Fruit fly (Drosophila melanogaster) whole organism, wandering third instar larva: ENCODE measurements around the gene slmo.

Source experiments
- Abd-B ChIP-seq: fragments of >200 bp; optimal IDR thresholded peaks from 2 replicates; lab custom pipeline; 2017; ENCODE audit warnings: missing biosample characterization, missing genetic modification characterization
- CG32264 ChIP-seq: fragments of 200-800 bp; sonication (Bioruptor generic); optimal IDR thresholded peaks from 2 replicates; lab custom pipeline; 2016; ENCODE audit warnings: missing biosample characterization, missing genetic modification characterization
- CG9705 ChIP-seq: fragments of 200-800 bp; sonication (Bioruptor generic); optimal IDR thresholded peaks from 2 replicates; lab custom pipeline; 2018; ENCODE audit warnings: missing biosample characterization, mild to moderate bottlenecking, missing genetic modification characterization
- CrebA ChIP-seq: fragments of 200-800 bp; sonication (Bioruptor generic); optimal IDR thresholded peaks from 2 replicates; lab custom pipeline; 2016; ENCODE audit warnings: missing biosample characterization, mild to moderate bottlenecking, missing genetic modification characterization, borderline replicate concordance
- Dfd ChIP-seq: fragments of >200 bp; optimal IDR thresholded peaks from 2 replicates; lab custom pipeline; 2017; ENCODE audit warnings: missing biosample characterization, missing genetic modification characterization
- GATAd ChIP-seq: sonication (Bioruptor generic); optimal IDR thresholded peaks from 2 replicates; lab custom pipeline; 2016; ENCODE audit warnings: missing biosample characterization, missing genetic modification characterization
- HLH106 ChIP-seq: fragments of 200-800 bp; optimal IDR thresholded peaks from 3 replicates; lab custom pipeline; 2019; ENCODE audit warnings: missing biosample characterization, mild to moderate bottlenecking, missing genetic modification characterization, moderate library complexity
- Hnf4 ChIP-seq: fragments of 200-800 bp; sonication (Bioruptor generic); optimal IDR thresholded peaks from 2 replicates; lab custom pipeline; 2016; ENCODE audit warnings: missing biosample characterization, mild to moderate bottlenecking, missing genetic modification characterization
- Hr78 ChIP-seq: fragments of >200 bp; optimal IDR thresholded peaks from 2 replicates; lab custom pipeline; 2017; ENCODE audit warnings: missing biosample characterization, missing genetic modification characterization
- Hr83 ChIP-seq: fragments of 200-300 bp; sonication (Bioruptor generic); optimal IDR thresholded peaks from 2 replicates; lab custom pipeline; 2016; ENCODE audit warnings: missing biosample characterization, mild to moderate bottlenecking, missing genetic modification characterization, moderate library complexity; ENCODE audit not compliant: poor library complexity, severe bottlenecking
- Jra ChIP-seq: sonication (Bioruptor generic); optimal IDR thresholded peaks from 2 replicates; lab custom pipeline; 2016; ENCODE audit warnings: missing biosample characterization, missing genetic modification characterization
- Mio ChIP-seq: sonication (Bioruptor generic); optimal IDR thresholded peaks from 2 replicates; lab custom pipeline; 2016; ENCODE audit warnings: missing biosample characterization, missing genetic modification characterization
- Myc ChIP-seq: fragments of >200 bp; optimal IDR thresholded peaks from 2 replicates; lab custom pipeline; 2017
- N ChIP-seq: fragments of >200 bp; optimal IDR thresholded peaks from 2 replicates; lab custom pipeline; 2018; ENCODE audit warnings: missing biosample characterization, missing external identifiers, missing genetic modification characterization
- OdsH ChIP-seq: fragments of 200-800 bp; sonication (Bioruptor generic); optimal IDR thresholded peaks from 2 replicates; lab custom pipeline; 2016; ENCODE audit warnings: missing biosample characterization, mild to moderate bottlenecking, missing genetic modification characterization
- Rel ChIP-seq, 2 experiments: fragments of 200-800 bp; sonication (Bioruptor generic) in 1 of 2; optimal IDR thresholded peaks; 2 replicates in 1 of 2; 3 replicates in 1 of 2; lab custom pipeline; 2016 to 2019; ENCODE audit warnings: mild to moderate bottlenecking in 2 of 2, missing biosample characterization in 2 of 2, missing genetic modification characterization in 2 of 2, moderate library complexity in 1 of 2
- Sp1 ChIP-seq: fragments of 200-800 bp; sonication (Bioruptor generic); optimal IDR thresholded peaks from 3 replicates; lab custom pipeline; 2019; ENCODE audit warnings: missing biosample characterization, mild to moderate bottlenecking, missing genetic modification characterization, moderate library complexity
- Vsx2 ChIP-seq: fragments of 200-300, 225-300 bp; sonication (Bioruptor generic); optimal IDR thresholded peaks from 2 replicates; lab custom pipeline; 2018; ENCODE audit warnings: missing biosample characterization, missing genetic modification characterization; ENCODE audit not compliant: partially characterized antibody
- br ChIP-seq: fragments of 200-800 bp; sonication (Bioruptor generic); optimal IDR thresholded peaks from 2 replicates; lab custom pipeline; 2016; ENCODE audit warnings: missing biosample characterization, missing genetic modification characterization
- brk ChIP-seq: fragments of 200-800 bp; sonication (Bioruptor generic); optimal IDR thresholded peaks from 2 replicates; lab custom pipeline; 2016; ENCODE audit warnings: missing biosample characterization, mild to moderate bottlenecking, missing genetic modification characterization
- dl ChIP-seq, 2 experiments: fragments of 175-275, 200-275 bp in 1 of 2; fragments of 200-275 bp in 1 of 2; sonication (Bioruptor generic); optimal IDR thresholded peaks; lab custom pipeline; 2018; ENCODE audit warnings: mild to moderate bottlenecking in 2 of 2, missing biosample characterization in 2 of 2, missing genetic modification characterization in 2 of 2, moderate library complexity in 2 of 2; ENCODE audit not compliant: partially characterized antibody in 2 of 2, insufficient read depth in 1 of 2
- dmrt93B ChIP-seq: fragments of 200-800 bp; sonication (Bioruptor generic); optimal IDR thresholded peaks from 2 replicates; lab custom pipeline; 2018; ENCODE audit warnings: missing biosample characterization, mild to moderate bottlenecking, missing genetic modification characterization
- dsf ChIP-seq: sonication (Bioruptor generic); optimal IDR thresholded peaks from 2 replicates; lab custom pipeline; 2016; ENCODE audit warnings: missing biosample characterization, missing genetic modification characterization, borderline replicate concordance
- ey ChIP-seq: fragments of 200-800 bp; sonication (Bioruptor generic); optimal IDR thresholded peaks from 2 replicates; lab custom pipeline; 2016; ENCODE audit warnings: missing biosample characterization, missing genetic modification characterization
- foxo ChIP-seq, 2 experiments: fragments of 200-800 bp; sonication (Bioruptor generic); optimal IDR thresholded peaks; 2 replicates in 1 of 2; 3 replicates in 1 of 2; lab custom pipeline; 2016 to 2017; ENCODE audit warnings: missing biosample characterization in 2 of 2, missing genetic modification characterization in 2 of 2
- fru ChIP-seq: fragments of 200-800 bp; sonication (Bioruptor generic); optimal IDR thresholded peaks from 3 replicates; lab custom pipeline; 2016; ENCODE audit warnings: missing biosample characterization, mild to moderate bottlenecking, missing genetic modification characterization
- h ChIP-seq: fragments of 200-800 bp; sonication (Bioruptor generic); optimal IDR thresholded peaks from 3 replicates; lab custom pipeline; 2016; ENCODE audit warnings: missing biosample characterization, mild to moderate bottlenecking, missing genetic modification characterization
- jim ChIP-seq: fragments of 175-275, 200-325 bp; sonication (Bioruptor generic); optimal IDR thresholded peaks from 2 replicates; lab custom pipeline; 2016; ENCODE audit warnings: missing biosample characterization, mild to moderate bottlenecking, missing genetic modification characterization
- pan ChIP-seq: fragments of >200 bp; optimal IDR thresholded peaks from 2 replicates; lab custom pipeline; 2017
- psq ChIP-seq: fragments of 200-800 bp; sonication (Bioruptor generic); optimal IDR thresholded peaks from 3 replicates; lab custom pipeline; 2017; ENCODE audit warnings: missing biosample characterization, mild to moderate bottlenecking, missing genetic modification characterization, moderate library complexity
- rgr ChIP-seq: fragments of 200-800 bp; sonication (Bioruptor generic); optimal IDR thresholded peaks from 3 replicates; lab custom pipeline; 2016; ENCODE audit warnings: missing biosample characterization, mild to moderate bottlenecking, missing genetic modification characterization
- sage ChIP-seq: fragments of 200-800 bp; sonication (Bioruptor generic); optimal IDR thresholded peaks from 2 replicates; lab custom pipeline; 2016; ENCODE audit warnings: missing biosample characterization, mild to moderate bottlenecking, missing genetic modification characterization
- sv ChIP-seq: fragments of 200-800 bp; sonication (Bioruptor generic); optimal IDR thresholded peaks from 3 replicates; lab custom pipeline; 2016; ENCODE audit warnings: missing biosample characterization, missing genetic modification characterization
- tai ChIP-seq: sonication (Bioruptor generic); optimal IDR thresholded peaks from 2 replicates; lab custom pipeline; 2016; ENCODE audit warnings: missing biosample characterization, missing genetic modification characterization
- usp ChIP-seq: fragments of >200 bp; optimal IDR thresholded peaks from 2 replicates; lab custom pipeline; 2017; ENCODE audit warnings: missing biosample characterization, missing genetic modification characterization
- woc ChIP-seq: sonication (Bioruptor generic); optimal IDR thresholded peaks from 2 replicates; lab custom pipeline; 2016; ENCODE audit warnings: missing biosample characterization, mild to moderate bottlenecking, missing genetic modification characterization

Gene slmo

DNA sequence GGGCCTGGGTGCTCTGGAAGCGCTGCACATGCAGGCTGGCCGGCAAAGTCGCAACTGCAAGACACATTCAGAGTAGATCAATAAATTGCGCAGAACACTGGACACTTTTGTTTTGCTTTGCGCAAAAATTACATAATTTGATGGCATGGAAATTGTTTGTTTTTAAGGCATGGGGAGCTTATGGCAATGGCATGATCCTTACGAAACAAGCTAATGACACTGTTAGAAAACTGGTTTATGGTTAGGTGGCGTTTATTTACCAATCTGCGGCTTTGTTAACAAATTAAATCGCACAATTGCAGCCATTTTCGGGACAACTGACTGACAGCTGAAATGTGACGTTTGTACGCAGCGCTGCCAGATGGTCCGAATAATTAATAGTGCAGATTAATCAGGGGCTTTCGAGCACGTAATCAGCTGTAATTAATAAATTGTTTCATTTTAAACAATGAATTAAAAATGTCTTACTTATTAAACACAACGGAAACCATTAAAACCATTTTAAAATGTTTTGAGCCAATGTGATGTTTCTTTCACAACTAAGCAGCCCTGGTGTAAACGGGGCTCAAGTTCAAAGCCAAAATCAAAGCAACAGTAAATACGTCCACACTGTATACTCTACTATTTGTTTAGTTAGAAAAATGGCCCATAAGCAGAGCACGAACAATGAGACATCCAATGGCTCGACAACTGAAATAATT, 14.0 kb upstream of the slmo start, which contains the start of the genes ND-51 and CG13994:
Gene ND-51 (minus strand): TSS at position 376 of the 701 bp plus-strand sequence.
Gene CG13994 (plus strand): TSS at position 608 of the 701 bp plus-strand sequence.
- TF ChIP-seq pan (lab: Kevin White, UChicago) (no peak), CG9705 (GFP tag; lab: Kevin White, UChicago) (peak; percentile 71), usp (GFP tag; lab: Kevin White, UChicago) (no peak), fru (peak; percentile 81), foxo (GFP tag; optimal IDR thresholded peaks at IDR 0.05; lab: Kevin White, UChicago) (peak in 1 of 2 experiments; percentile 87), rgr (GFP tag; lab: Kevin White, UChicago) (peak; percentile 81), Sp1 (GFP tag; lab: Kevin White, UChicago) (peak; percentile 66), GATAd (GFP tag; lab: Kevin White, UChicago) (no peak), Vsx2 (no peak), OdsH (GFP tag; lab: Kevin White, UChicago) (peak; percentile 3), Rel (GFP tag; optimal IDR thresholded peaks at IDR 0.05; lab: Kevin White, UChicago) (no peak), Rel (tag; optimal IDR thresholded peaks at IDR 0.05; lab: Kevin White, UChicago) (peak; percentile 66), Myc (lab: Kevin White, UChicago) (no peak), sage (GFP tag; lab: Kevin White, UChicago) (no peak), Abd-B (GFP tag; lab: Kevin White, UChicago) (no peak), Mio (no peak), h (GFP tag; lab: Kevin White, UChicago) (peak; percentile 84), dsf (GFP tag; lab: Kevin White, UChicago) (no peak), Hr83 (GFP tag; lab: Kevin White, UChicago) (peak; percentile 58), ey (peak; percentile 64), dmrt93B (GFP tag; lab: Kevin White, UChicago) (peak; percentile 63), HLH106 (tag; lab: Kevin White, UChicago) (peak; percentile 82), psq (GFP tag; lab: Kevin White, UChicago) (peak; percentile 51), Dfd (GFP tag; lab: Kevin White, UChicago) (no peak), sv (GFP tag; lab: Kevin White, UChicago) (peak; percentile 50), woc (GFP tag; lab: Kevin White, UChicago) (peak; percentile 83), brk (GFP tag; lab: Kevin White, UChicago) (no peak), CG32264 (GFP tag; lab: Kevin White, UChicago) (peak; percentile 53), N (peak; percentile 63), dl (GFP tag; optimal IDR thresholded peaks at IDR 0.05; lab: Kevin White, UChicago; ENCODE audit: insufficient read depth in 1 of 2, partially characterized antibody in 2 of 2) (no peak), jim (GFP tag; lab: Kevin White, UChicago) (no peak), br (GFP tag; lab: Kevin White, UChicago) (no peak), Hnf4 (GFP tag; lab: Kevin White, UChicago) (no peak), Hr78 (GFP tag; lab: Kevin White, UChicago) (peak; percentile 3), Jra (GFP tag; lab: Kevin White, UChicago) (no peak)

- TF ChIP-seq sage (GFP tag; lab: Kevin White, UChicago) (no peak), Myc (lab: Kevin White, UChicago) (no peak), Hnf4 (GFP tag; lab: Kevin White, UChicago) (no peak), Hr78 (GFP tag; lab: Kevin White, UChicago) (no peak), foxo (GFP tag; optimal IDR thresholded peaks at IDR 0.05; lab: Kevin White, UChicago) (no peak), HLH106 (tag; lab: Kevin White, UChicago) (no peak), jim (GFP tag; lab: Kevin White, UChicago) (no peak), Dfd (GFP tag; lab: Kevin White, UChicago) (no peak), tai (GFP tag; lab: Kevin White, UChicago) (no peak), CrebA (GFP tag; lab: Kevin White, UChicago) (no peak), woc (GFP tag; lab: Kevin White, UChicago) (no peak), dsf (GFP tag; lab: Kevin White, UChicago) (no peak)
Measured at dm6 chr2L:6060210-6060609, 11.7 kb upstream of the slmo start, which contains the start of gene CG34180. Gene CG34180 (plus strand): TSS chr2L:6060510.
